Fruit fly (Drosophila melanogaster) whole organism, embryonic: Measurements from ENCODE around the gene mst.
A peak's percentile ranks its signal among the peaks of the same experiment; 100 is the strongest.

Source experiments
- Atf3 ChIP-seq: fragments of 200-800 bp; sonication (Bioruptor generic); optimal IDR thresholded peaks from 3 replicates; lab custom pipeline; 2016; ENCODE audit warnings: missing biosample characterization, missing genetic modification characterization
- CG10366 ChIP-seq: fragments of 200-800 bp; sonication (Bioruptor generic); IDR thresholded peaks from 2 replicates; pipeline ENCODE4 v1.3.6; 2022; ENCODE audit warnings: missing biosample characterization, missing genetic modification characterization
- CG10543 ChIP-seq: fragments of 200-800 bp; sonication (Bioruptor generic); optimal IDR thresholded peaks from 3 replicates; lab custom pipeline; 2017; ENCODE audit warnings: missing biosample characterization, mild to moderate bottlenecking, missing genetic modification characterization, moderate library complexity
- CG11504 ChIP-seq: fragments of 200-800 bp; sonication (Bioruptor generic); optimal IDR thresholded peaks from 3 replicates; lab custom pipeline; 2019; ENCODE audit warnings: missing biosample characterization, mild to moderate bottlenecking, missing genetic modification characterization, moderate library complexity
- CG11723 ChIP-seq: fragments of 200-800 bp; sonication (Bioruptor generic); optimal IDR thresholded peaks from 2 replicates; lab custom pipeline; 2017; ENCODE audit warnings: missing biosample characterization, mild to moderate bottlenecking, missing genetic modification characterization
- CG12219 ChIP-seq: fragments of 200-800 bp; sonication (Bioruptor generic); optimal IDR thresholded peaks from 3 replicates; lab custom pipeline; 2018; ENCODE audit warnings: missing biosample characterization, mild to moderate bottlenecking, missing genetic modification characterization
- CG14710 ChIP-seq: fragments of 200-800 bp; sonication (Bioruptor generic); optimal IDR thresholded peaks from 3 replicates; lab custom pipeline; 2019; ENCODE audit warnings: missing biosample characterization, mild to moderate bottlenecking, missing genetic modification characterization, moderate library complexity
- CG31224 ChIP-seq: fragments of 200-800 bp; sonication (Bioruptor generic); IDR thresholded peaks from 2 replicates; pipeline ENCODE4 v1.3.6; 2022; ENCODE audit warnings: missing biosample characterization, missing genetic modification characterization
- CG3163 ChIP-seq: fragments of 200-800 bp; sonication (Bioruptor generic); optimal IDR thresholded peaks from 3 replicates; lab custom pipeline; 2016; ENCODE audit warnings: missing biosample characterization, missing genetic modification characterization
- CG33213 ChIP-seq: fragments of 200-800 bp; sonication (Bioruptor generic); optimal IDR thresholded peaks from 3 replicates; lab custom pipeline; 2016; ENCODE audit warnings: missing biosample characterization, missing genetic modification characterization
- CG42726 ChIP-seq: fragments of 200-800 bp; sonication (Bioruptor generic); IDR thresholded peaks from 2 replicates; pipeline ENCODE4 v1.3.6; 2022; ENCODE audit warnings: missing biosample characterization, missing genetic modification characterization; ENCODE audit not compliant: partially characterized antibody
- CG4707 ChIP-seq: fragments of 200-800 bp; sonication (Bioruptor generic); optimal IDR thresholded peaks from 2 replicates; lab custom pipeline; 2018; ENCODE audit warnings: missing biosample characterization, mild to moderate bottlenecking, missing genetic modification characterization, moderate library complexity
- CG6854 ChIP-seq: fragments of 200-800 bp; sonication (Bioruptor generic); optimal IDR thresholded peaks from 3 replicates; lab custom pipeline; 2017; ENCODE audit warnings: missing biosample characterization, mild to moderate bottlenecking, missing genetic modification characterization
- CG7745 ChIP-seq: fragments of 200-800 bp; sonication (Bioruptor generic); optimal IDR thresholded peaks from 2 replicates; lab custom pipeline; 2018; ENCODE audit warnings: missing biosample characterization, mild to moderate bottlenecking, missing genetic modification characterization, moderate library complexity
- CG8290 ChIP-seq, 3 experiments: fragments of 200-800 bp; sonication (Bioruptor generic); optimal IDR thresholded peaks; 2 replicates each; lab custom pipeline; 2016 to 2019; ENCODE audit warnings: missing biosample characterization in 3 of 3, missing genetic modification characterization in 3 of 3, mild to moderate bottlenecking in 2 of 3, moderate library complexity in 1 of 3
- CG9797 ChIP-seq: fragments of 200-800 bp; sonication (Bioruptor generic); optimal IDR thresholded peaks from 3 replicates; lab custom pipeline; 2018; ENCODE audit warnings: missing biosample characterization, mild to moderate bottlenecking, missing genetic modification characterization
- Ets97D ChIP-seq: fragments of 200-800 bp; sonication (Bioruptor generic); optimal IDR thresholded peaks from 3 replicates; lab custom pipeline; 2016; ENCODE audit warnings: missing biosample characterization, missing genetic modification characterization
- HmgD ChIP-seq: fragments of 200-800 bp; sonication (Bioruptor generic); optimal IDR thresholded peaks from 3 replicates; lab custom pipeline; 2016; ENCODE audit warnings: missing biosample characterization, missing genetic modification characterization
- Lim3 ChIP-seq: fragments of 200-800 bp; sonication (Bioruptor generic); IDR thresholded peaks from 2 replicates; pipeline ENCODE4 v1.3.6; 2022; ENCODE audit warnings: missing biosample characterization, missing genetic modification characterization
- Mes4 ChIP-seq: fragments of 200-800 bp; sonication (Bioruptor generic); optimal IDR thresholded peaks from 2 replicates; lab custom pipeline; 2016; ENCODE audit warnings: missing biosample characterization, missing genetic modification characterization
- NC2β ChIP-seq: fragments of 200-800 bp; sonication (Bioruptor generic); optimal IDR thresholded peaks from 2 replicates; lab custom pipeline; 2016; ENCODE audit warnings: missing biosample characterization, missing genetic modification characterization
- Nf-YB ChIP-seq: fragments of 200-800 bp; sonication (Bioruptor generic); optimal IDR thresholded peaks from 3 replicates; lab custom pipeline; 2019; ENCODE audit warnings: missing biosample characterization, mild to moderate bottlenecking, missing genetic modification characterization, moderate library complexity
- PHDP ChIP-seq: fragments of 200-800 bp; sonication (Bioruptor generic); optimal IDR thresholded peaks from 3 replicates; lab custom pipeline; 2018; ENCODE audit warnings: missing biosample characterization, mild to moderate bottlenecking, missing genetic modification characterization, moderate library complexity
- Ptx1 ChIP-seq: fragments of 200-800 bp; sonication (Bioruptor generic); IDR thresholded peaks from 2 replicates; pipeline ENCODE4 v1.3.6; 2022; ENCODE audit warnings: missing biosample characterization, missing genetic modification characterization
- Sox100B ChIP-seq: fragments of 200-800 bp; sonication (Bioruptor generic); optimal IDR thresholded peaks from 3 replicates; lab custom pipeline; 2018; ENCODE audit warnings: missing biosample characterization, mild to moderate bottlenecking, missing genetic modification characterization
- TFAM ChIP-seq: fragments of 200-800 bp; sonication (Bioruptor generic); optimal IDR thresholded peaks from 2 replicates; lab custom pipeline; 2017; ENCODE audit warnings: missing biosample characterization, missing genetic modification characterization, inconsistent platforms
- Xbp1 ChIP-seq: fragments of 200-800 bp; sonication (Bioruptor generic); optimal IDR thresholded peaks from 3 replicates; lab custom pipeline; 2016; ENCODE audit warnings: missing biosample characterization, mild to moderate bottlenecking, missing genetic modification characterization
- Xrp1 ChIP-seq: fragments of 200-800 bp; sonication (Bioruptor generic); IDR thresholded peaks from 2 replicates; pipeline ENCODE4 v1.3.6; 2022; ENCODE audit warnings: missing biosample characterization, missing genetic modification characterization
- YL-1 ChIP-seq: fragments of 200-800 bp; sonication (Bioruptor generic); optimal IDR thresholded peaks from 3 replicates; lab custom pipeline; 2017; ENCODE audit warnings: missing biosample characterization, mild to moderate bottlenecking, missing genetic modification characterization
- aop ChIP-seq: fragments of 200-800 bp; sonication (Bioruptor generic); IDR thresholded peaks from 2 replicates; pipeline ENCODE4 v1.3.6; 2022; ENCODE audit warnings: missing biosample characterization, missing genetic modification characterization
- ara ChIP-seq: fragments of 200-800 bp; sonication (Bioruptor generic); IDR thresholded peaks from 2 replicates; pipeline ENCODE4 v1.3.6; 2022; ENCODE audit warnings: missing biosample characterization, missing genetic modification characterization
- btn ChIP-seq: fragments of 200-800 bp; sonication (Bioruptor generic); optimal IDR thresholded peaks from 2 replicates; lab custom pipeline; 2016; ENCODE audit warnings: missing biosample characterization, missing genetic modification characterization
- croc ChIP-seq: fragments of 200-800 bp; sonication (Bioruptor generic); conservative IDR thresholded peaks from 3 replicates; pipeline ENCODE4 v1.3.6; 2022; ENCODE audit warnings: missing biosample characterization, missing genetic modification characterization
- crol ChIP-seq: fragments of 200-800 bp; sonication (Bioruptor generic); IDR thresholded peaks from 2 replicates; pipeline ENCODE4 v1.3.6; 2022; ENCODE audit warnings: missing biosample characterization, missing genetic modification characterization
- eve ChIP-seq, 2 experiments: fragments of >200 bp; optimal IDR thresholded peaks; 2 replicates each; lab custom pipeline; 2017; ENCODE audit warnings: missing biosample characterization in 2 of 2, missing genetic modification characterization in 2 of 2
- fd96Cb ChIP-seq: fragments of 200-800 bp; sonication (Bioruptor generic); optimal IDR thresholded peaks from 2 replicates; lab custom pipeline; 2018; ENCODE audit warnings: missing biosample characterization, mild to moderate bottlenecking, missing genetic modification characterization, moderate library complexity
- gfzf ChIP-seq: fragments of 200-800 bp; sonication (Bioruptor generic); optimal IDR thresholded peaks from 2 replicates; lab custom pipeline; 2016; ENCODE audit warnings: missing biosample characterization, mild to moderate bottlenecking, missing genetic modification characterization, moderate library complexity
- grn ChIP-seq: fragments of 200-800 bp; sonication (Bioruptor generic); optimal IDR thresholded peaks from 3 replicates; lab custom pipeline; 2017; ENCODE audit warnings: missing biosample characterization, missing genetic modification characterization
- insv ChIP-seq, 2 experiments: fragments of 200-800 bp; sonication (Bioruptor generic); optimal IDR thresholded peaks; 3 replicates each; lab custom pipeline; 2016 to 2018; ENCODE audit warnings: missing biosample characterization in 2 of 2, missing genetic modification characterization in 2 of 2
- inv ChIP-seq: fragments of 200-800 bp; sonication (Bioruptor generic); IDR thresholded peaks from 2 replicates; pipeline ENCODE4 v1.3.6; 2022; ENCODE audit warnings: missing biosample characterization, missing genetic modification characterization; ENCODE audit not compliant: partially characterized antibody
- klu ChIP-seq: fragments of 200-800 bp; sonication (Bioruptor generic); IDR thresholded peaks from 2 replicates; pipeline ENCODE4 v1.3.6; 2022; ENCODE audit warnings: missing biosample characterization, missing genetic modification characterization
- lola ChIP-seq, 3 experiments: fragments of >200 bp in 2 of 3; fragments of 200-800 bp in 1 of 3; sonication (Bioruptor generic) in 1 of 3; optimal IDR thresholded peaks; 2 replicates each; lab custom pipeline; 2017 to 2019; ENCODE audit warnings: missing biosample characterization in 3 of 3, missing genetic modification characterization in 3 of 3, mild to moderate bottlenecking in 1 of 3, moderate library complexity in 1 of 3
- nmo ChIP-seq: fragments of 200-800 bp; sonication (Bioruptor generic); optimal IDR thresholded peaks from 2 replicates; lab custom pipeline; 2018; ENCODE audit warnings: missing biosample characterization, mild to moderate bottlenecking, missing genetic modification characterization, moderate library complexity
- onecut ChIP-seq: fragments of 200-800 bp; sonication (Bioruptor generic); IDR thresholded peaks from 2 replicates; pipeline ENCODE4 v1.3.6; 2022; ENCODE audit warnings: missing biosample characterization, missing genetic modification characterization
- p53 ChIP-seq: fragments of 200-800 bp; sonication (Bioruptor generic); optimal IDR thresholded peaks from 2 replicates; lab custom pipeline; 2016; ENCODE audit warnings: missing biosample characterization, missing genetic modification characterization
- phol ChIP-seq: fragments of 200-800 bp; sonication (Bioruptor generic); optimal IDR thresholded peaks from 3 replicates; lab custom pipeline; 2018; ENCODE audit warnings: missing biosample characterization, mild to moderate bottlenecking, missing genetic modification characterization, moderate library complexity
- sens-2 ChIP-seq: fragments of 200-800 bp; sonication (Bioruptor generic); IDR thresholded peaks from 2 replicates; pipeline ENCODE4 v1.3.6; 2022; ENCODE audit warnings: missing biosample characterization, missing genetic modification characterization
- ssp ChIP-seq: fragments of 200-800 bp; sonication (Bioruptor generic); IDR thresholded peaks from 2 replicates; pipeline ENCODE4 v1.3.6; 2022; ENCODE audit warnings: missing biosample characterization, missing genetic modification characterization
- tin ChIP-seq: fragments of 200-800 bp; sonication (Bioruptor generic); optimal IDR thresholded peaks from 3 replicates; lab custom pipeline; 2016; ENCODE audit warnings: missing biosample characterization, missing genetic modification characterization

The mst gene

dm6 chrX:21349800-21350309 lies 38.9 kb upstream of the mst start, which contains the start of the genes peng and sol:
Gene peng, minus strand, starts transcription at chrX:21349843.
Gene sol, plus strand, starts transcription at chrX:21350280.
- TF ChIP-seq Xrp1 (GFP tag; lab: Robert Waterston, UW) (peak; percentile 56), p53 (no peak), klu (GFP tag; lab: Robert Waterston, UW) (peak; percentile 52), sens-2 (0 out of 2 replicates have a peak, but pooled peaks have one; percentile 4), HmgD (GFP tag; lab: Kevin White, UChicago) (peak; percentile 35), Nf-YB (peak; percentile 45), CG31224 (GFP tag; lab: Robert Waterston, UW) (no peak; the same call in 1 of the 2 replicates), inv (no peak), tin (GFP tag; lab: Kevin White, UChicago) (peak; percentile 59), onecut (GFP tag; lab: Robert Waterston, UW) (0 out of 2 replicates have a peak, but pooled peaks have one; percentile 24), ssp (GFP tag; lab: Robert Waterston, UW) (peak; percentile 51; the same call in 1 of the 2 replicates), eve (GFP tag; optimal IDR thresholded peaks at IDR 0.05; lab: Kevin White, UChicago) (no peak), aop (GFP tag; lab: Robert Waterston, UW) (no peak), nmo (peak; percentile 85), Ptx1 (GFP tag; lab: Robert Waterston, UW) (peak; percentile 78), CG11723 (GFP tag; lab: Kevin White, UChicago) (peak; percentile 57), Lim3 (GFP tag; lab: Robert Waterston, UW) (no peak), btn (GFP tag; lab: Kevin White, UChicago) (peak; percentile 52), crol (no peak), fd96Cb (tag; lab: Kevin White, UChicago) (peak; percentile 63), CG10366 (GFP tag; lab: Robert Waterston, UW) (peak; percentile 59), CG42726 (GFP tag; lab: Robert Waterston, UW) (no peak), Ets97D (GFP tag; lab: Kevin White, UChicago) (peak; percentile 66), gfzf (GFP tag; lab: Kevin White, UChicago) (peak; percentile 72), NC2β (peak; percentile 51), CG8290 (GFP tag; optimal IDR thresholded peaks at IDR 0.05; lab: Kevin White, UChicago) (peak; percentile 100), CG8290 (tag; optimal IDR thresholded peaks at IDR 0.05; lab: Kevin White, UChicago) (peak; percentile 98 to 100), YL-1 (GFP tag; lab: Kevin White, UChicago) (peak; percentile 37), CG4707 (GFP tag; lab: Kevin White, UChicago) (no peak), TFAM (GFP tag; lab: Kevin White, UChicago) (no peak), phol (tag; lab: Kevin White, UChicago) (peak; percentile 77), CG12219 (GFP tag; lab: Kevin White, UChicago) (no peak), insv (GFP tag; optimal IDR thresholded peaks at IDR 0.05; lab: Kevin White, UChicago) (peak in 1 of 2 experiments; percentile 45), croc (GFP tag; lab: Robert Waterston, UW) (peak; percentile 22; the same call in 1 of the 3 replicates), CG3163 (GFP tag; lab: Kevin White, UChicago) (peak; percentile 45), CG33213 (peak; percentile 73), ara (GFP tag; lab: Robert Waterston, UW) (peak; percentile 48; the same call in 1 of the 2 replicates), CG7745 (tag; lab: Kevin White, UChicago) (no peak), Atf3 (peak; percentile 53), Sox100B (no peak), grn (no peak), CG11504 (no peak), Mes4 (GFP tag; lab: Kevin White, UChicago) (peak; percentile 36), CG14710 (tag; lab: Kevin White, UChicago) (peak; percentile 80), lola (GFP tag; optimal IDR thresholded peaks at IDR 0.05; lab: Kevin White, UChicago) (peak in 1 of 3 experiments; percentile 66), CG6854 (GFP tag; lab: Kevin White, UChicago) (peak; percentile 38), Xbp1 (GFP tag; lab: Kevin White, UChicago) (peak; percentile 84), CG9797 (GFP tag; lab: Kevin White, UChicago) (peak; percentile 71), PHDP (tag; lab: Kevin White, UChicago) (peak; percentile 66), CG10543 (GFP tag; lab: Kevin White, UChicago) (peak; percentile 38)
